Worm (Caenorhabditis elegans): ENCODE results near the gene gsp-2.

Gene gsp-2

ce11 chrIII:7336214-7336613, at the start of gene gsp-2:
Gene gsp-2 (plus strand): TSS chrIII:7336587.
- TF ChIP-seq egl-44 (GFP tag; IDR thresholded peaks at IDR 0.05) (no peak), rcor-1 (GFP tag; IDR thresholded peaks at IDR 0.05) (no peak), him-1 (tag; optimal IDR thresholded peaks at IDR 0.05) (no peak), ceh-58 (GFP tag; IDR thresholded peaks at IDR 0.05) (no peak), sdz-38 (tag; optimal IDR thresholded peaks at IDR 0.05) (no peak), Y53F4B.3 (GFP tag; IDR thresholded peaks at IDR 0.05) (no peak), F49E8.2 (tag; optimal IDR thresholded peaks at IDR 0.05; ENCODE audit: insufficient read depth) (no peak), lsl-1 (GFP tag; optimal IDR thresholded peaks at IDR 0.05) (peak; percentile 87), rec-8 (tag; optimal IDR thresholded peaks at IDR 0.05) (no peak), akir-1 (GFP tag; optimal IDR thresholded peaks at IDR 0.05) (no peak), egl-18 (GFP tag; IDR thresholded peaks at IDR 0.05) (no peak), dpl-1 (GFP tag; optimal IDR thresholded peaks at IDR 0.05) (peak; percentile 13), snpc-4 (GFP tag; optimal IDR thresholded peaks at IDR 0.05) (no peak), snpc-4 (tag; optimal IDR thresholded peaks at IDR 0.05) (peak in 3 of 4 experiments; percentile 10 to 45 (median 35)), nfya-1 (tag; optimal IDR thresholded peaks at IDR 0.05; ENCODE audit: borderline replicate concordance, insufficient read depth) (no peak), F23B12.7 (tag; optimal IDR thresholded peaks at IDR 0.05; ENCODE audit: insufficient read depth) (peak; percentile 71), mes-4 (tag; optimal IDR thresholded peaks at IDR 0.05) (no peak), tlf-1 (GFP tag; optimal IDR thresholded peaks at IDR 0.05) (peak; percentile 5), die-1 (tag; optimal IDR thresholded peaks at IDR 0.05) (no peak), B0035.1 (tag; optimal IDR thresholded peaks at IDR 0.05) (no peak), atf-7 (tag; optimal IDR thresholded peaks at IDR 0.05) (peak; percentile 51), hlh-12 (tag; optimal IDR thresholded peaks at IDR 0.05) (no peak), nhr-80 (tag; optimal IDR thresholded peaks at IDR 0.05) (peak; percentile 84), madf-3 (GFP tag; IDR thresholded peaks at IDR 0.05) (0 out of 2 replicates have a peak, but pooled peaks have one; percentile 34), Y56A3A.18 (GFP tag; IDR thresholded peaks at IDR 0.05) (no peak), F37B4.10 (GFP tag; IDR thresholded peaks at IDR 0.05) (no peak), F22D6.2 (tag; optimal IDR thresholded peaks at IDR 0.05) (no peak), nhr-27 (tag; optimal IDR thresholded peaks at IDR 0.05) (no peak), nfyb-1 (GFP tag; IDR thresholded peaks at IDR 0.05) (peak; percentile 63; the same call in 1 of the 2 replicates), ztf-22 (GFP tag; optimal IDR thresholded peaks at IDR 0.05) (no peak), C06A6.2 (GFP tag; conservative IDR thresholded peaks at IDR 0.05) (no peak), ztf-18 (tag; optimal IDR thresholded peaks at IDR 0.05) (peak; percentile 47), Y95B8A.8 (GFP tag; IDR thresholded peaks at IDR 0.05) (0 out of 2 replicates have a peak, but pooled peaks have one; percentile 39), rpc-1 (optimal IDR thresholded peaks at IDR 0.05) (no peak), rpc-1 (tag; optimal IDR thresholded peaks at IDR 0.05) (no peak), ama-1 (optimal IDR thresholded peaks at IDR 0.05) (no peak), ama-1 (GFP tag; optimal IDR thresholded peaks at IDR 0.05) (no peak), zfh-2 (GFP tag; conservative IDR thresholded peaks at IDR 0.05) (peak; percentile 61; the same call in 1 of the 2 replicates), mel-28 (tag; optimal IDR thresholded peaks at IDR 0.05; ENCODE audit: borderline replicate concordance) (no peak), madf-10 (tag; optimal IDR thresholded peaks at IDR 0.05) (no peak), hmg-20 (GFP tag; IDR thresholded peaks at IDR 0.05) (no peak), xnd-1 (tag; optimal IDR thresholded peaks at IDR 0.05) (no peak), F52B5.7 (tag; optimal IDR thresholded peaks at IDR 0.05) (no peak), ztf-6 (GFP tag; IDR thresholded peaks at IDR 0.05) (no peak), ets-4 (GFP tag; optimal IDR thresholded peaks at IDR 0.05) (no peak), B0336.3 (GFP tag; IDR thresholded peaks at IDR 0.05) (peak; percentile 28; the same call in 1 of the 2 replicates), fkh-3 (tag; optimal IDR thresholded peaks at IDR 0.05) (no peak), ccch-3 (GFP tag; optimal IDR thresholded peaks at IDR 0.05) (no peak), attf-6 (GFP tag; IDR thresholded peaks at IDR 0.05) (no peak), pha-4 (tag; optimal IDR thresholded peaks at IDR 0.05) (peak; percentile 3)
